Fruit fly (Drosophila melanogaster) whole organism, adult: ENCODE data around the gene Spt20.
A peak's percentile ranks its signal among the peaks of the same experiment; 100 is the strongest.

Source experiments
- CG1620 ChIP-seq: fragments of 200-800 bp; sonication (Bioruptor generic); optimal IDR thresholded peaks from 2 replicates; lab custom pipeline; 2016; ENCODE audit warnings: missing biosample characterization, missing genetic modification characterization
- CG33017 ChIP-seq: fragments of 200-800 bp; sonication (Bioruptor generic); optimal IDR thresholded peaks from 2 replicates; lab custom pipeline; 2018; ENCODE audit warnings: missing biosample characterization, mild to moderate bottlenecking, missing genetic modification characterization, moderate library complexity
- Crg-1 ChIP-seq: fragments of 200-800 bp; sonication (Bioruptor generic); optimal IDR thresholded peaks from 2 replicates; lab custom pipeline; 2016; ENCODE audit warnings: missing biosample characterization, missing genetic modification characterization
- Mnt ChIP-seq: fragments of 200-800 bp; sonication (Bioruptor generic); optimal IDR thresholded peaks from 2 replicates; lab custom pipeline; 2016; ENCODE audit warnings: missing biosample characterization, mild to moderate bottlenecking, missing genetic modification characterization
- bab1 ChIP-seq: fragments of 200-800 bp; sonication (Bioruptor generic); optimal IDR thresholded peaks from 3 replicates; lab custom pipeline; 2019; ENCODE audit warnings: missing biosample characterization, mild to moderate bottlenecking, missing genetic modification characterization, moderate library complexity
- kay ChIP-seq: fragments of 200-800 bp; sonication (Bioruptor generic); peaks from one replicate; lab custom pipeline; 2016; ENCODE audit warnings: missing biosample characterization, missing genetic modification characterization, borderline replicate concordance
- toe ChIP-seq: fragments of 200-800 bp; sonication (Bioruptor generic); optimal IDR thresholded peaks from 2 replicates; lab custom pipeline; 2016; ENCODE audit warnings: missing biosample characterization, missing genetic modification characterization

- TF ChIP-seq Crg-1 (GFP tag; lab: Kevin White, UChicago) (no peak), CG1620 (GFP tag; lab: Kevin White, UChicago) (no peak), kay (no peak), toe (GFP tag; lab: Kevin White, UChicago) (no peak), CG33017 (tag; lab: Kevin White, UChicago) (no peak), Mnt (GFP tag; lab: Kevin White, UChicago) (peak; percentile 37), bab1 (GFP tag; lab: Kevin White, UChicago) (peak; percentile 19)
Measured at dm6 chr3L:13480241-13480627, 22.3 kb upstream of the Spt20 start.
